Fruit fly (Drosophila melanogaster): ENCODE measurements around the gene Mst36Fa.

dm6 chr2L:18638945-18639344 lies 37.9 kb downstream of the Mst36Fa start:
- TF ChIP-seq danr (GFP tag; IDR thresholded peaks at IDR 0.05): no peak
- no peak for TF ChIP-seq Sry-δ (GFP tag; optimal IDR thresholded peaks at IDR 0.05)
- TF ChIP-seq CG14965 (GFP tag; optimal IDR thresholded peaks at IDR 0.05; ENCODE audit: borderline replicate concordance): no peak
- no peak for TF ChIP-seq CG11456 (GFP tag; IDR thresholded peaks at IDR 0.05)
- no peak for TF ChIP-seq Bteb2 (GFP tag; optimal IDR thresholded peaks at IDR 0.05)
- no peak for TF ChIP-seq HLH3B (GFP tag; IDR thresholded peaks at IDR 0.05)
- no peak for TF ChIP-seq MTF-1 (GFP tag; optimal IDR thresholded peaks at IDR 0.05; ENCODE audit: borderline replicate concordance)
- no peak for TF ChIP-seq ranshi (GFP tag; IDR thresholded peaks at IDR 0.05)
- no peak for TF ChIP-seq CG12942 (GFP tag; optimal IDR thresholded peaks at IDR 0.05)
- TF ChIP-seq sr (GFP tag; IDR thresholded peaks at IDR 0.05): no peak
- TF ChIP-seq PHDP (tag; optimal IDR thresholded peaks at IDR 0.05): no peak
- TF ChIP-seq Tbp (GFP tag; optimal IDR thresholded peaks at IDR 0.05): no peak
- no peak for TF ChIP-seq Xrp1 (GFP tag; IDR thresholded peaks at IDR 0.05)

All from whole organism, embryonic.